Fruit fly (Drosophila melanogaster) whole organism, prepupa: Measurements from ENCODE around the gene CG17147.

Source experiments
- Blimp-1 ChIP-seq: fragments of 200-800 bp; sonication (Bioruptor generic); optimal IDR thresholded peaks from 3 replicates; lab custom pipeline; 2017; ENCODE audit warnings: missing biosample characterization, missing genetic modification characterization, mild to moderate bottlenecking, moderate library complexity, missing genetic modification reagents
- CG10631 ChIP-seq: fragments of 200-800 bp; sonication (Bioruptor generic); optimal IDR thresholded peaks from 2 replicates; lab custom pipeline; 2016; ENCODE audit warnings: missing biosample characterization, missing genetic modification characterization
- CG10669 ChIP-seq: fragments of 200-800 bp; sonication (Bioruptor generic); optimal IDR thresholded peaks from 3 replicates; lab custom pipeline; 2018; ENCODE audit warnings: missing biosample characterization, mild to moderate bottlenecking, missing genetic modification characterization, moderate library complexity
- CG11294 ChIP-seq: fragments of 200-800 bp; sonication (Bioruptor generic); IDR thresholded peaks from 2 replicates; pipeline ENCODE4 v1.3.6; 2022; ENCODE audit warnings: missing biosample characterization, missing genetic modification characterization
- CG11762 ChIP-seq: fragments of 200-800 bp; sonication (Bioruptor generic); optimal IDR thresholded peaks from 3 replicates; lab custom pipeline; 2016; ENCODE audit warnings: missing biosample characterization, missing genetic modification characterization; ENCODE audit not compliant: insufficient read depth
- CG11902 ChIP-seq: fragments of 200-800 bp; sonication (Bioruptor generic); optimal IDR thresholded peaks from 3 replicates; lab custom pipeline; 2016; ENCODE audit warnings: missing biosample characterization, missing genetic modification characterization
- CG1621 ChIP-seq: fragments of 200-800 bp; sonication (Bioruptor generic); optimal IDR thresholded peaks from 3 replicates; lab custom pipeline; 2018; ENCODE audit warnings: missing biosample characterization, mild to moderate bottlenecking, missing genetic modification characterization
- CG3032 ChIP-seq: fragments of 200-800 bp; optimal IDR thresholded peaks from 2 replicates; lab custom pipeline; 2019; ENCODE audit warnings: missing biosample characterization, mild to moderate bottlenecking, missing genetic modification characterization, moderate library complexity
- CG31627 ChIP-seq: fragments of 200-800 bp; sonication (Bioruptor generic); optimal IDR thresholded peaks from 3 replicates; lab custom pipeline; 2016; ENCODE audit warnings: missing biosample characterization, missing genetic modification characterization
- CG32006 ChIP-seq: fragments of 200-800 bp; sonication (Bioruptor generic); optimal IDR thresholded peaks from 3 replicates; lab custom pipeline; 2017; ENCODE audit warnings: missing biosample characterization, mild to moderate bottlenecking, missing genetic modification characterization
- CG34406 ChIP-seq: fragments of 200-800 bp; sonication (Bioruptor generic); optimal IDR thresholded peaks from 3 replicates; lab custom pipeline; 2016; ENCODE audit warnings: missing biosample characterization, missing genetic modification characterization
- CG3919 ChIP-seq: fragments of 200-800 bp; sonication (Bioruptor generic); optimal IDR thresholded peaks from 3 replicates; lab custom pipeline; 2016; ENCODE audit warnings: missing biosample characterization, missing genetic modification characterization
- CG4318 ChIP-seq: fragments of 200-800 bp; sonication (Bioruptor generic); optimal IDR thresholded peaks from 3 replicates; lab custom pipeline; 2017; ENCODE audit warnings: missing biosample characterization, mild to moderate bottlenecking, missing genetic modification characterization
- CG6163 ChIP-seq: fragments of 200-800 bp; sonication (Bioruptor generic); IDR thresholded peaks from 3 replicates; pipeline ENCODE4 v1.3.6; 2022; ENCODE audit warnings: missing biosample characterization, missing genetic modification characterization
- CG6276 ChIP-seq: fragments of 200-800 bp; sonication (Bioruptor generic); optimal IDR thresholded peaks from 2 replicates; lab custom pipeline; 2017; ENCODE audit warnings: missing biosample characterization, mild to moderate bottlenecking, missing genetic modification characterization
- CG6792 ChIP-seq: fragments of 200-800 bp; sonication (Bioruptor generic); optimal IDR thresholded peaks from 3 replicates; lab custom pipeline; 2016; ENCODE audit warnings: missing biosample characterization, missing genetic modification characterization
- CG6854 ChIP-seq: fragments of 200-800 bp; sonication (Bioruptor generic); optimal IDR thresholded peaks from 2 replicates; lab custom pipeline; 2017; ENCODE audit warnings: missing biosample characterization, mild to moderate bottlenecking, missing genetic modification characterization
- CG7368 ChIP-seq: fragments of 200-800 bp; sonication (Bioruptor generic); optimal IDR thresholded peaks from 3 replicates; lab custom pipeline; 2016; ENCODE audit warnings: missing biosample characterization, missing genetic modification characterization
- CG8119 ChIP-seq: fragments of 200-800 bp; sonication (Bioruptor generic); IDR thresholded peaks from 3 replicates; pipeline ENCODE4 v1.3.6; 2022; ENCODE audit warnings: missing biosample characterization, missing genetic modification characterization
- CG8319 ChIP-seq: fragments of 200-800 bp; sonication (Bioruptor generic); optimal IDR thresholded peaks from 3 replicates; lab custom pipeline; 2016; ENCODE audit warnings: missing biosample characterization, missing genetic modification characterization
- CG8632 ChIP-seq: fragments of 200-800 bp; sonication (Bioruptor generic); optimal IDR thresholded peaks from 3 replicates; lab custom pipeline; 2016; ENCODE audit warnings: missing biosample characterization, missing genetic modification characterization
- Eip75B ChIP-seq: fragments of 200-800 bp; sonication (Bioruptor generic); optimal IDR thresholded peaks from 3 replicates; lab custom pipeline; 2016; ENCODE audit warnings: missing biosample characterization, missing genetic modification characterization
- Eip78C ChIP-seq: fragments of 200-800 bp; sonication (Bioruptor generic); peaks from one replicate; lab custom pipeline; 2016; ENCODE audit warnings: missing biosample characterization, missing genetic modification characterization
- Eip93F ChIP-seq: fragments of 200-800 bp; sonication (Bioruptor generic); optimal IDR thresholded peaks from 2 replicates; lab custom pipeline; 2016; ENCODE audit warnings: missing biosample characterization, mild to moderate bottlenecking, missing genetic modification characterization
- Ets96B ChIP-seq: fragments of 200-800 bp; optimal IDR thresholded peaks from 2 replicates; lab custom pipeline; 2019; ENCODE audit warnings: missing biosample characterization, mild to moderate bottlenecking, missing genetic modification characterization, moderate library complexity
- Gug ChIP-seq: fragments of 200-800 bp; sonication (Bioruptor generic); IDR thresholded peaks from 2 replicates; pipeline ENCODE4 v1.3.6; 2022; ENCODE audit warnings: missing biosample characterization, missing genetic modification characterization
- Hr38 ChIP-seq: sonication (Bioruptor generic); optimal IDR thresholded peaks from 2 replicates; lab custom pipeline; 2016; ENCODE audit warnings: missing biosample characterization, missing genetic modification characterization
- Hr39 ChIP-seq: fragments of 200-800 bp; sonication (Bioruptor generic); optimal IDR thresholded peaks from 2 replicates; lab custom pipeline; 2016; ENCODE audit warnings: missing biosample characterization, missing genetic modification characterization
- Hr4 ChIP-seq: fragments of 200-800 bp; sonication (Bioruptor generic); optimal IDR thresholded peaks from 3 replicates; lab custom pipeline; 2016; ENCODE audit warnings: missing biosample characterization, missing genetic modification characterization
- Lpt ChIP-seq: fragments of 200-800 bp; sonication (Bioruptor generic); optimal IDR thresholded peaks from 3 replicates; lab custom pipeline; 2016; ENCODE audit warnings: missing biosample characterization, missing genetic modification characterization
- Met ChIP-seq: fragments of 200-800 bp; sonication (Bioruptor generic); optimal IDR thresholded peaks from 3 replicates; lab custom pipeline; 2016; ENCODE audit warnings: missing biosample characterization, missing genetic modification characterization
- OdsH ChIP-seq: fragments of 200-800 bp; sonication (Bioruptor generic); optimal IDR thresholded peaks from 3 replicates; lab custom pipeline; 2016; ENCODE audit warnings: missing biosample characterization, missing genetic modification characterization
- Sox102F ChIP-seq: fragments of 200-800 bp; sonication (Bioruptor generic); optimal IDR thresholded peaks from 2 replicates; lab custom pipeline; 2016; ENCODE audit warnings: missing biosample characterization, mild to moderate bottlenecking, missing genetic modification characterization
- Sox14 ChIP-seq: fragments of 200-800 bp; sonication (Bioruptor generic); optimal IDR thresholded peaks from 3 replicates; lab custom pipeline; 2016; ENCODE audit warnings: missing biosample characterization, missing genetic modification characterization
- Sox15 ChIP-seq: fragments of 200-800 bp; sonication (Bioruptor generic); optimal IDR thresholded peaks from 3 replicates; lab custom pipeline; 2016; ENCODE audit warnings: missing biosample characterization, missing genetic modification characterization
- achi ChIP-seq: fragments of 200-800 bp; sonication (Bioruptor generic); optimal IDR thresholded peaks from 3 replicates; lab custom pipeline; 2016; ENCODE audit warnings: missing biosample characterization, missing genetic modification characterization
- acj6 ChIP-seq: fragments of 200-800 bp; sonication (Bioruptor generic); optimal IDR thresholded peaks from 3 replicates; lab custom pipeline; 2016; ENCODE audit warnings: missing biosample characterization, missing genetic modification characterization
- cyc ChIP-seq: fragments of 200-800 bp; sonication (Bioruptor generic); optimal IDR thresholded peaks from 3 replicates; lab custom pipeline; 2016; ENCODE audit warnings: missing biosample characterization, missing genetic modification characterization
- dac ChIP-seq: fragments of 200-800 bp; sonication (Bioruptor generic); optimal IDR thresholded peaks from 2 replicates; lab custom pipeline; 2017; ENCODE audit warnings: missing biosample characterization, mild to moderate bottlenecking, missing genetic modification characterization
- dsx ChIP-seq: fragments of 200-800 bp; optimal IDR thresholded peaks from 3 replicates; lab custom pipeline; 2019; ENCODE audit warnings: missing biosample characterization, mild to moderate bottlenecking, missing genetic modification characterization, moderate library complexity; ENCODE audit not compliant: poor library complexity, severe bottlenecking
- fd59A ChIP-seq: fragments of 200-800 bp; sonication (Bioruptor generic); optimal IDR thresholded peaks from 2 replicates; lab custom pipeline; 2017; ENCODE audit warnings: missing biosample characterization, mild to moderate bottlenecking, missing genetic modification characterization, missing genetic modification reagents
- fkh ChIP-seq: fragments of 200-800 bp; sonication (Bioruptor generic); optimal IDR thresholded peaks from 3 replicates; lab custom pipeline; 2017; ENCODE audit warnings: missing biosample characterization, mild to moderate bottlenecking, missing genetic modification characterization, moderate library complexity
- lz ChIP-seq: fragments of 200-800 bp; sonication (Bioruptor generic); optimal IDR thresholded peaks from 3 replicates; lab custom pipeline; 2016; ENCODE audit warnings: missing biosample characterization, missing genetic modification characterization
- net ChIP-seq: fragments of 200-800 bp; sonication (Bioruptor generic); optimal IDR thresholded peaks from 3 replicates; lab custom pipeline; 2016; ENCODE audit warnings: missing biosample characterization, missing genetic modification characterization
- pdm3 ChIP-seq: fragments of 200-800 bp; sonication (Bioruptor generic); optimal IDR thresholded peaks from 3 replicates; lab custom pipeline; 2016; ENCODE audit warnings: missing biosample characterization, missing genetic modification characterization
- salr ChIP-seq, 2 experiments: fragments of 200-800 bp; sonication (Bioruptor generic); optimal IDR thresholded peaks; 3 replicates each; lab custom pipeline; 2016 to 2018; ENCODE audit warnings: missing biosample characterization in 2 of 2, missing genetic modification characterization in 2 of 2, mild to moderate bottlenecking in 1 of 2
- spab ChIP-seq: fragments of 200-800 bp; sonication (Bioruptor generic); optimal IDR thresholded peaks from 2 replicates; lab custom pipeline; 2017; ENCODE audit warnings: missing biosample characterization, mild to moderate bottlenecking, missing genetic modification characterization, missing genetic modification reagents
- ss ChIP-seq, 2 experiments: fragments of 200-800 bp; sonication (Bioruptor generic); optimal IDR thresholded peaks; 2 replicates in 1 of 2; 3 replicates in 1 of 2; lab custom pipeline; 2017 to 2018; ENCODE audit warnings: mild to moderate bottlenecking in 2 of 2, missing biosample characterization in 2 of 2, missing genetic modification characterization in 2 of 2, moderate library complexity in 1 of 2
- svp ChIP-seq: fragments of 200-800 bp; sonication (Bioruptor generic); peaks from one replicate; lab custom pipeline; 2016; ENCODE audit warnings: missing biosample characterization, missing genetic modification characterization
- topi ChIP-seq: fragments of 200-800 bp; sonication (Bioruptor generic); optimal IDR thresholded peaks from 3 replicates; lab custom pipeline; 2016; ENCODE audit warnings: missing biosample characterization, missing genetic modification characterization
- vri ChIP-seq: fragments of 200-800 bp; sonication (Bioruptor generic); optimal IDR thresholded peaks from 3 replicates; lab custom pipeline; 2016; ENCODE audit warnings: missing biosample characterization, mild to moderate bottlenecking, missing genetic modification characterization

The CG17147 gene

DNA sequence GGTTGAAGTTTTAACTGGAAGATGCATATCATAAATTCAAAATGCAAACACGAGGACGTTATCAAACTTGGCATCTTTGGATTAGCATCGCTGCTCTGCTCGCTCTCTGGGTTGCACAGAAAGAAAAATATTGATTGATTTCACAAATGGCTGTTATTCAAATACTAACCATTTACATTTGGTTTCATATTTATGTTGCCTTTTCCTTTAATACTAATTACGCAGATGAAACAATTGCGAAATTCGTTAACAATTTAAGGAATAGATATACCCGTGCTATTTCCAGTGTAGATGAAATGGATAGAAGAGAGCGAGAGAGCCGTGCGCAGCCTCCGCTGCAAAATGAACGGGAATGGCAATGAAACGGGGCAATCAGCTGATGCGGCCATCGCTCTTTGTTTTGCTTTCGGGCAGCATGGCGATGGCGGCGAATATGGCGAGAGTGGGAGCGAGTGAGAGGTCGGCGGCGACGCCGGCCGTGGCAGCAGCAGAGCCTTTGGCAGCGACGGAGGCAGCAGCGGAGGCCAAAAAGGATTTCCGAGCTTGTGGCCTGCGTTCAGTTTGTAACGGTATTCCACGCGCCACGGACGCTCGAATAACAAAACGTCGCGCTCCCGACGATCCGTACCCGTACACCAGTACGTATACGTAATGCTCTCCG is 23.9 kb downstream of the CG17147 start, which contains the start of gene rdgC:
Gene rdgC, plus strand, starts transcription at position 568 of the 661 bp plus-strand sequence.
- peak; percentile 84 for TF ChIP-seq spab (GFP tag; lab: Kevin White, UChicago)
- TF ChIP-seq CG8119 (GFP tag; lab: Robert Waterston, UW): peak; percentile 92
- peak; percentile 78 for TF ChIP-seq CG11902
- TF ChIP-seq Sox14 (GFP tag; lab: Kevin White, UChicago): peak; percentile 90
- peak; percentile 86 for TF ChIP-seq CG8632 (GFP tag; lab: Kevin White, UChicago)
- peak; percentile 92 for TF ChIP-seq acj6
- TF ChIP-seq topi (GFP tag; lab: Kevin White, UChicago): peak; percentile 92
- TF ChIP-seq vri (GFP tag; lab: Kevin White, UChicago): peak; percentile 76
- peak; percentile 97 for TF ChIP-seq Eip78C (GFP tag; lab: Kevin White, UChicago)
- no peak for TF ChIP-seq CG6854 (GFP tag; lab: Kevin White, UChicago)
- peak; percentile 91 for TF ChIP-seq net (GFP tag; lab: Kevin White, UChicago)
- peak; percentile 92 for TF ChIP-seq pdm3 (GFP tag; lab: Kevin White, UChicago)
- TF ChIP-seq achi: peak; percentile 89
- TF ChIP-seq OdsH (GFP tag; lab: Kevin White, UChicago): peak; percentile 93
- TF ChIP-seq CG6792 (GFP tag; lab: Kevin White, UChicago): peak; percentile 88
- TF ChIP-seq CG31627 (GFP tag; lab: Kevin White, UChicago): peak; percentile 91
- peak; percentile 84 to 86 for TF ChIP-seq salr (GFP tag; optimal IDR thresholded peaks at IDR 0.05; lab: Kevin White, UChicago)
- TF ChIP-seq CG10669 (GFP tag; lab: Kevin White, UChicago): peak; percentile 94
- TF ChIP-seq CG11762 (GFP tag; lab: Kevin White, UChicago): peak; percentile 85
- peak; percentile 91 for TF ChIP-seq Ets96B (tag; lab: Kevin White, UChicago)
- peak; percentile 92 for TF ChIP-seq CG32006 (GFP tag; lab: Kevin White, UChicago)
- peak; percentile 80 for TF ChIP-seq fd59A (GFP tag; lab: Kevin White, UChicago)
- TF ChIP-seq CG6163 (GFP tag; lab: Robert Waterston, UW): peak; percentile 96
- TF ChIP-seq Eip75B (GFP tag; lab: Kevin White, UChicago): peak; percentile 94
- TF ChIP-seq Blimp-1 (GFP tag; lab: Kevin White, UChicago): peak; percentile 70
- TF ChIP-seq CG1621 (tag; lab: Kevin White, UChicago): peak; percentile 90
- TF ChIP-seq CG3919 (GFP tag; lab: Kevin White, UChicago): peak; percentile 96
- peak; percentile 89 for TF ChIP-seq lz (GFP tag; lab: Kevin White, UChicago)
- TF ChIP-seq CG7368 (GFP tag; lab: Kevin White, UChicago): peak; percentile 91
- peak; percentile 82 for TF ChIP-seq Sox15
- peak; percentile 94 for TF ChIP-seq CG11294 (GFP tag; lab: Robert Waterston, UW)
- peak; percentile 72 to 84 for TF ChIP-seq ss (GFP tag; optimal IDR thresholded peaks at IDR 0.05; lab: Kevin White, UChicago)
- peak; percentile 91 for TF ChIP-seq CG3032 (tag; lab: Kevin White, UChicago)
- TF ChIP-seq Eip93F (GFP tag; lab: Kevin White, UChicago): peak; percentile 38
- TF ChIP-seq Gug (GFP tag; lab: Robert Waterston, UW): peak; percentile 96
- TF ChIP-seq CG34406 (GFP tag; lab: Kevin White, UChicago): peak; percentile 87
- peak; percentile 88 for TF ChIP-seq CG6276
- TF ChIP-seq Lpt (GFP tag; lab: Kevin White, UChicago): peak; percentile 85
- peak; percentile 84 for TF ChIP-seq Met (GFP tag; lab: Kevin White, UChicago)
- TF ChIP-seq CG10631 (GFP tag; lab: Kevin White, UChicago): peak; percentile 88
- peak; percentile 2 for TF ChIP-seq Hr38 (GFP tag; lab: Kevin White, UChicago)
- peak; percentile 95 for TF ChIP-seq Hr4 (GFP tag; lab: Kevin White, UChicago)
- TF ChIP-seq CG8319: peak; percentile 80
- peak; percentile 90 for TF ChIP-seq Hr39 (GFP tag; lab: Kevin White, UChicago)
- TF ChIP-seq fkh: peak; percentile 65
- TF ChIP-seq dac: peak; percentile 76
- peak; percentile 88 for TF ChIP-seq dsx (GFP tag; lab: Kevin White, UChicago)
- peak; percentile 83 for TF ChIP-seq CG4318
- TF ChIP-seq Sox102F: peak; percentile 88
- peak; percentile 94 for TF ChIP-seq cyc (GFP tag; lab: Kevin White, UChicago)
- peak; percentile 94 for TF ChIP-seq svp (GFP tag; lab: Kevin White, UChicago)
